Fruit fly (Drosophila melanogaster): ENCODE measurements around the gene CG13362.

Gene CG13362

DNA sequence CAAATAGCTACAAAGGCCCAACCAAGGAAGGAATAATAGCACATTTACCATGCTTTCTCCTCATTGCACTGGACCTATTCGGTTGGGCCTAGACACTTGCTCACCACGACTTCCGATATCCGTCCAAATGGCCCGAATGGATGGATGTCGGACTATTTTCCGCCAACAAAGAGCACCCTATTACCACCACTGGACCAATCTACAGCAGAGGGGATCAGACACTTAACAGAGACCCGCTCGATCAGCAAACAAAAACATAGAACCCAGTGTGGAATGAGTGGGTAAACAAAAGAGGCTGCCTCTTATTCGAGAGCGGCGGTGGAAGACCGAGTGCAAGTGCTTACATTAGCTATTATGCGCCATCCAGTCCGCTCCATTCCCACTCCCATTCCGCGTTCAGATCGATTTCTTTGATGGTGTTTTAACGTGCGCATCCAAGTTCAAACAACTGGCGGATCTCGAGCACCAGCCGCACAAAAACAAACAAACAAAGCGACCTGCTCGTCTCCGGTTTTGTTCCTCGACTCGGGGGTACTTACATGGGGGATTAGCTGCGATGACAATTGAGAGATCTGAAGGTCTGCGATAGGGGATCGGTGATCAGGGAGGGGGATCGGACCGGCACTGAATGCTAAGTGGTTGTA lies 17.5 kb upstream of the CG13362 start (continued):
- TF ChIP-seq Dek (tag; optimal IDR thresholded peaks at IDR 0.05) (no peak), crol (GFP tag; IDR thresholded peaks at IDR 0.05) (peak; percentile 52; the same call in 1 of the 2 replicates), CG8290 (GFP tag; optimal IDR thresholded peaks at IDR 0.05) (no peak), CG8290 (tag; optimal IDR thresholded peaks at IDR 0.05) (peak in 1 of 2 experiments; percentile 30), CG3407 (GFP tag; optimal IDR thresholded peaks at IDR 0.05) (peak; percentile 4), caup (GFP tag; optimal IDR thresholded peaks at IDR 0.05; ENCODE audit: severe bottlenecking) (no peak), CG4820 (GFP tag; optimal IDR thresholded peaks at IDR 0.05) (no peak), CG2129 (GFP tag; IDR thresholded peaks at IDR 0.05; ENCODE audit: partially characterized antibody) (no peak), CG11695 (GFP tag; IDR thresholded peaks at IDR 0.05) (no peak), rib (GFP tag; IDR thresholded peaks at IDR 0.05) (no peak), CG1233 (GFP tag; optimal IDR thresholded peaks at IDR 0.05) (peak; percentile 6), CG8478 (optimal IDR thresholded peaks at IDR 0.05) (no peak), lola (GFP tag; optimal IDR thresholded peaks at IDR 0.05) (peak in 1 of 3 experiments; percentile 2), pum (GFP tag; optimal IDR thresholded peaks at IDR 0.05) (no peak), dmrt11E (tag; optimal IDR thresholded peaks at IDR 0.05) (peak; percentile 1), CG17328 (GFP tag; IDR thresholded peaks at IDR 0.05) (no peak), CG14710 (tag; optimal IDR thresholded peaks at IDR 0.05) (peak; percentile 10), CG18599 (GFP tag; optimal IDR thresholded peaks at IDR 0.05) (peak; percentile 26), otp (GFP tag; IDR thresholded peaks at IDR 0.05) (0 out of 3 replicates have a peak, but pooled peaks have one; percentile 28), CG9797 (GFP tag; optimal IDR thresholded peaks at IDR 0.05) (no peak), pros (GFP tag; optimal IDR thresholded peaks at IDR 0.05) (peak; percentile 33), jigr1 (GFP tag; IDR thresholded peaks at IDR 0.05) (no peak), CG3726 (GFP tag; IDR thresholded peaks at IDR 0.05) (no peak), eve (GFP tag; optimal IDR thresholded peaks at IDR 0.05) (no peak), aop (GFP tag; IDR thresholded peaks at IDR 0.05) (no peak), CG11247 (GFP tag; IDR thresholded peaks at IDR 0.05) (no peak), slp2 (GFP tag; optimal IDR thresholded peaks at IDR 0.05) (no peak), Hr78 (GFP tag; optimal IDR thresholded peaks at IDR 0.05) (peak in 1 of 2 experiments; percentile 26), CHES-1-like (GFP tag; optimal IDR thresholded peaks at IDR 0.05) (no peak), corto (GFP tag; optimal IDR thresholded peaks at IDR 0.05) (no peak), HLH3B (GFP tag; IDR thresholded peaks at IDR 0.05) (no peak), Scr (GFP tag; IDR thresholded peaks at IDR 0.05; ENCODE audit: partially characterized antibody) (no peak), btn (GFP tag; optimal IDR thresholded peaks at IDR 0.05) (no peak), D (optimal IDR thresholded peaks at IDR 0.05) (no peak), D (GFP tag; optimal IDR thresholded peaks at IDR 0.05) (peak; percentile 8), CG8944 (GFP tag; optimal IDR thresholded peaks at IDR 0.05) (no peak), CG9215 (GFP tag; IDR thresholded peaks at IDR 0.05) (no peak), twi (tag; optimal IDR thresholded peaks at IDR 0.05) (no peak), CG2120 (GFP tag; optimal IDR thresholded peaks at IDR 0.05) (no peak), Mad (GFP tag; optimal IDR thresholded peaks at IDR 0.05) (no peak), CG12391 (tag; optimal IDR thresholded peaks at IDR 0.05) (no peak), croc (GFP tag; conservative IDR thresholded peaks at IDR 0.05) (no peak), CG11093 (GFP tag; IDR thresholded peaks at IDR 0.05) (no peak), CG8388 (GFP tag; optimal IDR thresholded peaks at IDR 0.05) (no peak), CG10959 (GFP tag; IDR thresholded peaks at IDR 0.05) (no peak), gt (GFP tag; IDR thresholded peaks at IDR 0.05) (no peak), stwl (tag; optimal IDR thresholded peaks at IDR 0.05) (no peak), Side (GFP tag; optimal IDR thresholded peaks at IDR 0.05) (no peak), Vsx1 (GFP tag; optimal IDR thresholded peaks at IDR 0.05) (no peak), CG9817 (tag; optimal IDR thresholded peaks at IDR 0.05) (no peak), CG30403 (GFP tag; optimal IDR thresholded peaks at IDR 0.05) (no peak)
